Worm (Caenorhabditis elegans): ENCODE measurements around the gene ggtb-1.
A peak's percentile ranks its signal among the peaks of the same experiment; 100 is the strongest.

DNA sequence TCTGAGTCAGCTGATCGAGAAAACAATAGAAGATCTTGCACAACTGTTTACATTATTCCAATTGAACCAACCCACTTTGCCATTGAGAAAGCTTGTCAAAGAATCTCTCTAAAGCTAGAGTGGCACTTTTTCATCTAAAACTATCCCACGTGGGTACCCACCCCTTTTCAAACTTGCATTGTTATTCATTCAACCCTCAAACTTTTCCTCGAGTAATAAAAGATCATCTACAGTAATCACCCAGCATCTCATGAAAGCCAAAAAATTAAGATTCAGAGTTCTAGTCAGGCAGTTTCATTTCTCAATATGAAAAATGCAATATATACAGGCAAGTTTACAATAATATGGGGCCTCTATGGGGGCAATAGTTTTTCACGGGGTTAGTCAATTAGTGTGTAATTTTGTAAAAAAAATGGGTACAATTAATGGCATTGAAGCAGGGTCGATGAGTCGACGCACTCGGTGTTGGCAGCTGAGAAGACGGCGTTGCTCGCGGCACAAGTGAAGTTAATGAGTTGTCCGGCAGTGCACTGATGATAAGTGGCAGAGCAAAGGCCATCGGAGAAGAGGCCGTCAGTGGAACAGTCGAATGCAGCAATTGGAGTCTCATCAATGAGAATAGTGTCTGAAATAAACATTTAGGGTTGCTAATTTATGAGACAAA, 31.6 kb upstream of the ggtb-1 start:
- TF ChIP-seq dao-5 (tag; optimal IDR thresholded peaks at IDR 0.05) (no peak), W03F9.2 (tag; optimal IDR thresholded peaks at IDR 0.05) (peak; percentile 21), him-1 (tag; optimal IDR thresholded peaks at IDR 0.05) (no peak)

Measured in whole organism, L4/young adult.